Worm (Caenorhabditis elegans) whole organism, L2 larva: ENCODE results near the gene dmd-10.

Source experiments
- F13H6.1 ChIP-seq: sonication (generic microtip); optimal IDR thresholded peaks from 2 replicates; lab custom pipeline; 2016; ENCODE audit warnings: missing genetic modification characterization, missing compliant biosample characterization
- Y55F3AM.14 ChIP-seq: fragments of 200-800 bp; sonication (Bioruptor generic); optimal IDR thresholded peaks from 2 replicates; lab custom pipeline; 2018; ENCODE audit warnings: mild to moderate bottlenecking, missing genetic modification characterization, missing compliant biosample characterization
- ZK546.5 ChIP-seq: sonication (generic microtip); optimal IDR thresholded peaks from 2 replicates; lab custom pipeline; 2017; ENCODE audit warnings: missing biosample characterization, missing genetic modification characterization
- fos-1 ChIP-seq: fragments of 150-350 bp; optimal IDR thresholded peaks from 2 replicates; lab custom pipeline; 2014; ENCODE audit warnings: missing biosample characterization, missing genetic modification characterization
- gmeb-1 ChIP-seq: fragments of 150-350 bp; optimal IDR thresholded peaks from 2 replicates; lab custom pipeline; 2014; ENCODE audit warnings: missing biosample characterization, missing genetic modification characterization
- nhr-12 ChIP-seq: fragments of 150-350 bp; optimal IDR thresholded peaks from 2 replicates; lab custom pipeline; 2014; ENCODE audit warnings: missing biosample characterization, missing genetic modification characterization
- nhr-77 ChIP-seq: fragments of 150-350 bp; optimal IDR thresholded peaks from 2 replicates; lab custom pipeline; 2014; ENCODE audit warnings: missing biosample characterization, missing genetic modification characterization
- sma-9 ChIP-seq, 2 experiments: fragments of 150-350 bp in 1 of 2; sonication (generic microtip) in 1 of 2; optimal IDR thresholded peaks; 2 replicates each; lab custom pipeline; 2014 to 2016; ENCODE audit warnings: missing genetic modification characterization in 2 of 2, mild to moderate bottlenecking in 1 of 2, missing biosample characterization in 1 of 2, missing compliant biosample characterization in 1 of 2, missing genetic modification reagents in 1 of 2, moderate library complexity in 1 of 2
- ztf-11 ChIP-seq: sonication (generic microtip); optimal IDR thresholded peaks from 2 replicates; lab custom pipeline; 2017; ENCODE audit warnings: missing biosample characterization, missing genetic modification characterization
- ztf-4 ChIP-seq: fragments of 150-350 bp; optimal IDR thresholded peaks from 2 replicates; lab custom pipeline; 2014; ENCODE audit warnings: missing biosample characterization, missing genetic modification characterization

dmd-10 gene

ce11 chrV:13176117-13176753 lies 60.2 kb downstream of the dmd-10 start, which contains the start of gene him-17 (continued):
- TF ChIP-seq ztf-4, result no peak
- TF ChIP-seq ztf-11 (tag; lab: Kevin White, UChicago), result no peak

ce11 chrV:13173718-13174117 lies 62.7 kb downstream of the dmd-10 start:
- TF ChIP-seq ZK546.5 (tag; lab: Kevin White, UChicago) (no peak), nhr-77 (tag; lab: Kevin White, UChicago) (no peak), Y55F3AM.14 (GFP tag; lab: Kevin White, UChicago) (no peak), F13H6.1 (tag; lab: Kevin White, UChicago) (no peak), gmeb-1 (tag; lab: Kevin White, UChicago) (no peak), sma-9 (GFP tag; optimal IDR thresholded peaks at IDR 0.05; lab: Kevin White, UChicago) (peak; percentile 47), sma-9 (tag; optimal IDR thresholded peaks at IDR 0.05; lab: Kevin White, UChicago) (no peak), fos-1 (tag; lab: Kevin White, UChicago) (peak; percentile 32), nhr-12 (tag; lab: Kevin White, UChicago) (no peak)
